Worm (Caenorhabditis elegans): ENCODE data around the gene F54H5.14.

ce11 chrII:6663799-6664198 lies 38.6 kb upstream of the F54H5.14 start:
- no peak for TF ChIP-seq mep-1 (tag; optimal IDR thresholded peaks at IDR 0.05)
- no peak for TF ChIP-seq swsn-7 (tag; optimal IDR thresholded peaks at IDR 0.05)
- no peak for TF ChIP-seq egl-13 (tag; optimal IDR thresholded peaks at IDR 0.05)
- no peak for TF ChIP-seq snu-23 (GFP tag; optimal IDR thresholded peaks at IDR 0.05)
- TF ChIP-seq nhr-76 (tag; optimal IDR thresholded peaks at IDR 0.05), result no peak
